Fruit fly (Drosophila melanogaster) Kc167 (cell line): ENCODE results near the gene elfless.

Experiments
- Myc ChIP-seq: fragments of >200 bp; optimal IDR thresholded peaks from 2 replicates; lab custom pipeline; 2017; ENCODE audit warnings: missing external identifiers
- Sin3A ChIP-seq: fragments of >200 bp; optimal IDR thresholded peaks from 2 replicates; lab custom pipeline; 2018; ENCODE audit warnings: missing external identifiers
- h ChIP-seq: fragments of >200 bp; optimal IDR thresholded peaks from 3 replicates; lab custom pipeline; 2018; ENCODE audit warnings: missing external identifiers
- insv ChIP-seq: fragments of >200 bp; optimal IDR thresholded peaks from 3 replicates; lab custom pipeline; 2018; ENCODE audit warnings: missing external identifiers
- psq ChIP-seq: fragments of >200 bp; optimal IDR thresholded peaks from 2 replicates; lab custom pipeline; 2017; ENCODE audit warnings: missing external identifiers
- ttk ChIP-seq: sonication (Bioruptor generic); optimal IDR thresholded peaks from 2 replicates; lab custom pipeline; 2017; ENCODE audit warnings: missing external identifiers

The elfless gene

DNA sequence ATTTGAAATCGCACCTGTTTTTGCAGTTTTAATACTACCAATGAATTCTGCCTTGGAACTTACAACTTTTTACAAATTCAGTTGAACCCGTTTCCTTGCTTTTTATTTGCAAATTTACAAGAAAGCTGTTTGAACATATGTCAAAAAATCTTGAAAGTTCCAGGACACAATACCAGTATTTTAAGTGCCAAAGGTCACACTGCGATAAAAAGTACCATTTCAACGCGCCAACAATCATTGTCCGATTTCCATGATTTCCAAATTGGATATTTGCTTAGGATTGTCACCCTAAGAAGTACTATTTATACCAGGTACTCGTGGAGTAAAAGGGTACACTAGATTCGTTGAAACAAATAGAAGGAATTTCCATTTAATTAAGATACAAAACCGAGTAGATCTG is at the start of gene elfless:
TSS of gene elfless (minus strand) at position 101 of the 400 bp plus-strand sequence.
- TF ChIP-seq Myc (lab: Kevin White, UChicago) = no peak
- TF ChIP-seq ttk = no peak
- no peak for TF ChIP-seq psq
- TF ChIP-seq insv (lab: Kevin White, UChicago) = no peak
- no peak for TF ChIP-seq Sin3A
- no peak for TF ChIP-seq h (lab: Kevin White, UChicago)

DNA sequence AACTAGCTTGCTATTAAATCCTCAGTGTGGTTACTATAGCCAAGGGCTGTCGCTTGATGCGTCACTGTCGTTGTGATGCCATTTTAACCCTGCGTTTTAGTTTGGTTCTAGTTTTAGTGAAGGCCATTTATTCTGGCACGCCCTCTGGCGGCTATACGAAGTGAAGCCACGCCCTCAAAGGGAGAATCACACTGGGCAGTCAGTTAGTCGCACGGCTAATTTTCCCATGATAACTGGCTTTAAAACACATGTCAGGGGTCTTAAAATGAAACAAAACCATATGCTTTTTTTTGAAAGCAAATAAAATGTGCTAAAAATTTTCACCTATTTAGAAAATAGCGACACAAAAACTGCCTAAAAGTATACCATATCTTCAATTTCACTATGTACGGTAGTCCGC is 21.5 kb upstream of the elfless start:
- TF ChIP-seq psq (no peak), Myc (lab: Kevin White, UChicago) (no peak), insv (lab: Kevin White, UChicago) (no peak), h (lab: Kevin White, UChicago) (no peak), ttk (no peak), Sin3A (no peak)

DNA sequence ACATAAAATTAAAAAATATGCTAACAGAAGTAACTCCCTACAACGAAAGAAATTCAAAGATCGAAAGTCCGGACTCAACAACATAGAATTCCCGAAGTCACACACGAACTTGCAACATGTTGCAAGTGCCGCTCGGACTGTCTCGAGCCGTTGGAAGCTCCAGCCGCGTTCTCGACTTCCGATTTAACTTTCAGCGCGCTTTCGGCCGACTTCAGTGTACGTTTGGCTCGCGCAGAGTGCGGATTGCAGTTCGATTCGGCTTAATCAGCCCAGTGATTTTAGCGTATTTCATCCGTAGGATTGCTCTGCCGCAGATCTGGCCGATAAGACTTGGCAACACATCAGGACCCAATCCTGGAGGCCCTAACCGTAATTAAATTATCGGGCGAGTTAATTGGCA is 893 bp upstream of the elfless start, which contains the start of gene rdo:
TSS of gene rdo (plus strand) at position 213 of the 400 bp plus-strand sequence.
- no peak for TF ChIP-seq insv (lab: Kevin White, UChicago)
- TF ChIP-seq ttk = no peak
- TF ChIP-seq Myc (lab: Kevin White, UChicago) = no peak
- no peak for TF ChIP-seq h (lab: Kevin White, UChicago)
- TF ChIP-seq Sin3A = no peak
- TF ChIP-seq psq = no peak

DNA sequence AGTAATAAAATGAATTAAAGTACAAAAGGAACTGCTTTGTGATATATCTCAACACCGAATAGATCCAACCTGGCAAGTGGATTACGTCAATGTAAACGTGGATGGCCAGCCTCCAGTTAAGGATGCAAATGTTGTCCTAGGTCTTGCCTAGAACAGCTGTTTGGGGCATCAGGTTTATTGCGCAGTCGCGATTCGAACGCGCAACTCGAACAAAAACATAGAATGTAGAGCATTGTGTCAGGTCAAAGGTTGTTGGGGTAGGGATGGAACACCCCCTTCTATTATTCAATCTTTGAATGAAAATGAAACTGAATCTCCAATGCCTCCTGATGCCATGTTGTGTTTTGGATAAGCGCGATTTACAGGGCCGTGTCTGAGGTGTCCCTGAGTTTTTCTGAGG is 1.6 kb downstream of the elfless start:
- no peak for TF ChIP-seq psq
- TF ChIP-seq ttk = no peak
- no peak for TF ChIP-seq insv (lab: Kevin White, UChicago)
- no peak for TF ChIP-seq h (lab: Kevin White, UChicago)
- TF ChIP-seq Sin3A = no peak
- TF ChIP-seq Myc (lab: Kevin White, UChicago) = no peak

DNA sequence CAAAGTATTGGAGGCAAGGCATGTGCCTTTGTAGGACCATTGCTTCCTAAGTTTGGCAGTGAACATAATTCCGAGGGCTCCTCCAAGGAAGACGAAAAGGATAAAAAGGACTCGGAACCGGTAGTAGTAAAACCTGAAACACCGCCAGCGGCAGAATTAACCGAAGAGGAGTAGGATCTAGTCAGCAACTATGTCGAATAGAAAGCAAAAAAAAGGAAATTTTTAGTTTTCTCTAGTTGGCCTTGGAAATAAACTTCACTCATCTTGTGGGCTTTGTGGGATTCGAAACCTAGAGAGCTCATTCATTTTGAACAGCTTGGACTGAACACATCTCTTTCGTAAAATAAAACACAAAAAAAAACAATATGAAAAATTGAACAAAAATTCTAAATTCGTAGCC is 2.6 kb downstream of the elfless start, which contains the start of gene CG31740:
TSS of gene CG31740 (plus strand) at position 301 of the 400 bp plus-strand sequence.
- no peak for TF ChIP-seq psq
- TF ChIP-seq h (lab: Kevin White, UChicago) = no peak
- TF ChIP-seq ttk = no peak
- TF ChIP-seq insv (lab: Kevin White, UChicago) = no peak
- no peak for TF ChIP-seq Sin3A
- TF ChIP-seq Myc (lab: Kevin White, UChicago) = no peak

DNA sequence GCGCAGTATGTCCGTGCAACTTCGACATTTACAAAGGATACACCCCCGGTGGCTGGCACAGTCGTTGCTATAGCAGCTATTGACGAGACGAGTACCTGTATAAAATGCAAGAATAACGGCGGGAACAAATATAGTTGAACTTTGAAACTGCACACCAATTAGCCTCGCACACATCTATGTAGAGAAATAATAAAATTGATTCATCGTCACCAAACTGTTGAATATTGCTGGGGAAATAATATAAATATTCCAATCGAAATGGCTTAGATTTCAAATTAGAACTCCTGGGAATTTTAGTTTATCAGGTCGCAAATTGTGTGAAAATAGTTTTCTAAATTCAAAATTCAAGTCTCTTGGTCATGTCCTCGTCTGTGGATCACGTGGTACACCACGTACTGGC is 3.6 kb downstream of the elfless start, which contains the start of the genes CG42634 and CG42635:
TSS of gene CG42634 (plus strand) at position 301 of the 400 bp plus-strand sequence.
TSS of gene CG42635 (plus strand) at position 301 of the 400 bp plus-strand sequence.
- no peak for TF ChIP-seq h (lab: Kevin White, UChicago)
- TF ChIP-seq psq = no peak
- no peak for TF ChIP-seq Sin3A
- TF ChIP-seq insv (lab: Kevin White, UChicago) = no peak
- no peak for TF ChIP-seq Myc (lab: Kevin White, UChicago)
- TF ChIP-seq ttk = no peak

dm6 chr2L:18007060-18007459 is 4.2 kb downstream of the elfless start, which contains the start of gene CG42659:
Gene CG42659, plus strand, starts transcription at chr2L:18007360.
- TF ChIP-seq Myc (lab: Kevin White, UChicago) = no peak
- no peak for TF ChIP-seq psq
- no peak for TF ChIP-seq Sin3A
- TF ChIP-seq ttk = no peak
- no peak for TF ChIP-seq insv (lab: Kevin White, UChicago)

- no peak for TF ChIP-seq h (lab: Kevin White, UChicago)
- TF ChIP-seq ttk = no peak
- TF ChIP-seq insv (lab: Kevin White, UChicago) = no peak
- TF ChIP-seq psq = no peak
- TF ChIP-seq Myc (lab: Kevin White, UChicago) = no peak
- no peak for TF ChIP-seq Sin3A
Measured at dm6 chr2L:18006327-18006726, 4.9 kb downstream of the elfless start, which contains the start of gene CG5693. Gene CG5693, plus strand, starts transcription at chr2L:18006627.

DNA sequence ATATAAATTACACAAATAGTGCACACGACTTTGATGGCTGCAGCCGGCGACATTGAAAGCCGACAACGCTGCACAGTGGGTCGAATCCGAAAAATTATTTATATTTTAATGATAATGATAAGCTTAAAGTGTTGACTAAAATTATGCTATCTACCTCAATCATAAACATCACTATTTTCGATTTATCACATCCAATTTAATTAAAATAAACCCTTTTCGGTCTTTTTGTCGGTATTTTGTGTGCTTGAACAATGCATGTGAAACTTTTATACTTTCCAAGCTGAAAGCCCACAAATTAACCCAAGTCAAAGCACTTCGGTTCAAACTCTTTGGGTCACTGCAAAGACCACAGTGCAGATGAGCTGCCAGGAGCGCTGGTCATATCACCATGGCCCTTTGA is 5.8 kb downstream of the elfless start:
- TF ChIP-seq ttk = no peak
- TF ChIP-seq insv (lab: Kevin White, UChicago) = no peak
- TF ChIP-seq Sin3A = no peak
- TF ChIP-seq h (lab: Kevin White, UChicago) = no peak
- no peak for TF ChIP-seq psq
- no peak for TF ChIP-seq Myc (lab: Kevin White, UChicago)

DNA sequence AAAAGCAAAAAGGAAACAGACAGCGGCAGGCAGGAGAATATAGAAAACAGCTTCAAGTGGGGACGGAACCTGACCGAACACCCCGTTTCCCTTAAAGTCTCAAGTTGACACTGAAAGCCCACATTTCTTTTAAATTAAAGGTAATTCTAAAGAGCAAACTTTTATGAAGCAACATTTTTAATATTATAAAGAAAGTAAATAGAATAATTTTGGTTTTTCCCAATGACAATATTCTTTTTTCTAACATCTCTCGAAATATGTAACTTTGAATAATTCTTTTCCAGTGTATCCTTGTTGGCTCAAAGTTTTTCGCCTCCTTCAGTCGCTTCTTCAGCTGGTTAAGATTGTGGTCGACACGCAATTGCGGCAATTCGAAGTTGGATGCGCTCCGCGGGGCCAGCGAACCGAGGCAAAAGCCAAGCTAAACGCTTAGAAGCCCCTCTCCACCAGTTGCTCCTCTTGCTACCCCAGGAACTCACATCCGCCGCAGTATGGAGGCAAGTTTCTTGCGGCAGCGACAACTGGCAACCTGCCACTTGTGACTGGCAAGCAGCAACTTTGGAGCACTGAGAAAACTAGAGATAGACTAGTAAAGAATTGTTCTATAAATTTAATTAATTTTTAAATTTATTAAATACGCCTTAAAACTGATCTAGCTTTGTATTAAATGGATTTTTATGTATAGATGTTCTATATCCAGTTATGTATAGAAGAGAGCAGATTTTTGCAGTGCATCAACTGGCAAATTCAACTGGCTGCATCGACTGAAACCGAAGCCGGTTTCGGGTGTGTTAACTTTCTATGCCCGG is 8.0 kb downstream of the elfless start:
- no peak for TF ChIP-seq Sin3A
- TF ChIP-seq insv (lab: Kevin White, UChicago) = no peak
- no peak for TF ChIP-seq Myc (lab: Kevin White, UChicago)
- no peak for TF ChIP-seq psq
- TF ChIP-seq ttk = no peak
- TF ChIP-seq h (lab: Kevin White, UChicago) = no peak

dm6 chr2L:18002149-18002548 is 9.1 kb downstream of the elfless start:
- TF ChIP-seq ttk = no peak
- TF ChIP-seq h (lab: Kevin White, UChicago) = no peak
- TF ChIP-seq Sin3A = no peak
- TF ChIP-seq Myc (lab: Kevin White, UChicago) = no peak
- no peak for TF ChIP-seq insv (lab: Kevin White, UChicago)
- TF ChIP-seq psq = no peak

dm6 chr2L:17990771-17991170 is 20.5 kb downstream of the elfless start:
- no peak for TF ChIP-seq insv (lab: Kevin White, UChicago)

- TF ChIP-seq Myc (lab: Kevin White, UChicago) = no peak
- TF ChIP-seq insv (lab: Kevin White, UChicago) = no peak
- no peak for TF ChIP-seq psq
- no peak for TF ChIP-seq ttk
- no peak for TF ChIP-seq Sin3A
- no peak for TF ChIP-seq h (lab: Kevin White, UChicago)
Measured at dm6 chr2L:17990118-17990517, 21.2 kb downstream of the elfless start, which contains the start of gene Prosbeta5R2. Gene Prosbeta5R2, plus strand, starts transcription at chr2L:17990418.
